Fruit fly (Drosophila melanogaster) whole organism, prepupa: Measurements from ENCODE around the gene CG15429.

Experiments
- CG32006 ChIP-seq: fragments of 200-800 bp; sonication (Bioruptor generic); optimal IDR thresholded peaks from 3 replicates; lab custom pipeline; 2017; ENCODE audit warnings: missing biosample characterization, mild to moderate bottlenecking, missing genetic modification characterization
- Eip75B ChIP-seq: fragments of 200-800 bp; sonication (Bioruptor generic); optimal IDR thresholded peaks from 3 replicates; lab custom pipeline; 2016; ENCODE audit warnings: missing biosample characterization, missing genetic modification characterization
- Eip93F ChIP-seq: fragments of 200-800 bp; sonication (Bioruptor generic); optimal IDR thresholded peaks from 2 replicates; lab custom pipeline; 2016; ENCODE audit warnings: missing biosample characterization, mild to moderate bottlenecking, missing genetic modification characterization
- Ets21C ChIP-seq: fragments of 200-800 bp; sonication (Bioruptor generic); optimal IDR thresholded peaks from 3 replicates; lab custom pipeline; 2016; ENCODE audit warnings: missing biosample characterization, missing genetic modification characterization
- Hr38 ChIP-seq: sonication (Bioruptor generic); optimal IDR thresholded peaks from 2 replicates; lab custom pipeline; 2016; ENCODE audit warnings: missing biosample characterization, missing genetic modification characterization
- Hr4 ChIP-seq: fragments of 200-800 bp; sonication (Bioruptor generic); optimal IDR thresholded peaks from 3 replicates; lab custom pipeline; 2016; ENCODE audit warnings: missing biosample characterization, missing genetic modification characterization
- Met ChIP-seq: fragments of 200-800 bp; sonication (Bioruptor generic); optimal IDR thresholded peaks from 3 replicates; lab custom pipeline; 2016; ENCODE audit warnings: missing biosample characterization, missing genetic modification characterization
- OdsH ChIP-seq: fragments of 200-800 bp; sonication (Bioruptor generic); optimal IDR thresholded peaks from 3 replicates; lab custom pipeline; 2016; ENCODE audit warnings: missing biosample characterization, missing genetic modification characterization
- Smox ChIP-seq: fragments of 200-800 bp; sonication (Bioruptor generic); optimal IDR thresholded peaks from 3 replicates; lab custom pipeline; 2016; ENCODE audit warnings: missing biosample characterization, missing genetic modification characterization
- achi ChIP-seq: fragments of 200-800 bp; sonication (Bioruptor generic); optimal IDR thresholded peaks from 3 replicates; lab custom pipeline; 2016; ENCODE audit warnings: missing biosample characterization, missing genetic modification characterization
- svp ChIP-seq: fragments of 200-800 bp; sonication (Bioruptor generic); peaks from one replicate; lab custom pipeline; 2016; ENCODE audit warnings: missing biosample characterization, missing genetic modification characterization
- topi ChIP-seq: fragments of 200-800 bp; sonication (Bioruptor generic); optimal IDR thresholded peaks from 3 replicates; lab custom pipeline; 2016; ENCODE audit warnings: missing biosample characterization, missing genetic modification characterization

DNA sequence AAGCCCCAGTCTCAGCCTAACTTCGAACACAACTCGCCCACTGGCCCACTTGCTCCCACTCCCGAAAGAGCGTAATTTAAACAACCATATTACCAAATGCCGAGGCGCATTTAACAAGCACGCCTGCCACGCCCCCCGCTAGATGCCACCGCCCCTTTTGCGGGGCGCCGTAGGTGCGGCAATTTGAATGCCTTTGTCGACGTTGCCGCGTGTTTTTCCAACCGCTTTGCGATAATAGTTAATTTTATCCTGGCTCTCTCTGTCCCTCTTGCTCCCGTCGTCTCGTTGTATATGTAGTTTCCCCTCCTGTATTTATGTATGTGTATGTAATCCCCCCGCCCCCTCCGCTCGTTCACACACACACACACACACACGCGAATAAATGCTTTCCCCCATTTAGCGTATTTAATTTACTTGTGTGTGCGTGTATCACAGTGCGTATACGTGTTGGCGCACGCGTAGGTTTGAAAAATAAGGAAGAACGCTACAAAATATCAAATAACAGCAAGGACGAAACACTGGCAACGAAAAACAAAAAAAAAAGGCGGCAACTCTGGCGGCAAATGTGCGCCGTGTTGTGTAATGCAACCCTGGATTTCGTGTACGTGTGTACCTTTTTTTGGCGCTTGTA is 42.6 kb upstream of the CG15429 start:
- TF ChIP-seq svp (GFP tag; lab: Kevin White, UChicago) = peak; percentile 3
- no peak for TF ChIP-seq CG32006 (GFP tag; lab: Kevin White, UChicago)
- no peak for TF ChIP-seq Smox (GFP tag; lab: Kevin White, UChicago)
- no peak for TF ChIP-seq Eip75B (GFP tag; lab: Kevin White, UChicago)
- TF ChIP-seq OdsH (GFP tag; lab: Kevin White, UChicago) = no peak
- TF ChIP-seq Hr38 (GFP tag; lab: Kevin White, UChicago) = no peak
- TF ChIP-seq topi = no peak
- no peak for TF ChIP-seq Eip93F (GFP tag; lab: Kevin White, UChicago)
- TF ChIP-seq achi (GFP tag; lab: Kevin White, UChicago) = no peak
- no peak for TF ChIP-seq Hr4 (GFP tag; lab: Kevin White, UChicago)
- no peak for TF ChIP-seq Ets21C
- TF ChIP-seq Met (GFP tag; lab: Kevin White, UChicago) = no peak
